Worm (Caenorhabditis elegans) whole organism, late embryonic: ENCODE results near the gene syp-1.

Experiments
- ets-4 ChIP-seq: sonication (generic microtip); optimal IDR thresholded peaks from 2 replicates; lab custom pipeline; 2016; ENCODE audit warnings: missing genetic modification characterization, missing compliant biosample characterization
- hlh-6 ChIP-seq: sonication (generic microtip); optimal IDR thresholded peaks from 2 replicates; lab custom pipeline; 2016; ENCODE audit warnings: missing genotype, missing genetic modification characterization, missing compliant biosample characterization
- nhr-232 ChIP-seq: sonication (generic microtip); optimal IDR thresholded peaks from 2 replicates; lab custom pipeline; 2016; ENCODE audit warnings: missing genetic modification characterization, missing compliant biosample characterization
- pha-4 ChIP-seq: fragments of 150-350 bp; optimal IDR thresholded peaks from 2 replicates; lab custom pipeline; 2018; ENCODE audit warnings: missing biosample characterization, missing genetic modification reagents, missing genetic modification characterization
- sox-2 ChIP-seq: fragments of 200-800 bp; sonication (Bioruptor generic); IDR thresholded peaks from 2 replicates; pipeline ENCODE4 v1.3.6; 2022; ENCODE audit warnings: missing genetic modification reagents, missing genetic modification characterization, missing compliant biosample characterization

- TF ChIP-seq hlh-6 = no peak
- TF ChIP-seq nhr-232 = no peak
- TF ChIP-seq ets-4 = no peak
- no peak for TF ChIP-seq sox-2
- no peak for TF ChIP-seq pha-4 (tag; lab: Kevin White, UChicago)
Measured at ce11 chrV:16367575-16367974, 36.5 kb upstream of the syp-1 start, which contains the start of gene W08G11.3.
